Worm (Caenorhabditis elegans) whole organism, young adult: Measurements from ENCODE around the gene rbm-34.

Experiments used
- K12H6.12 ChIP-seq: fragments of 200-800 bp; sonication (Bioruptor generic); optimal IDR thresholded peaks from 2 replicates; lab custom pipeline; 2018; ENCODE audit warnings: mild to moderate bottlenecking, missing genetic modification characterization, missing compliant biosample characterization
- athp-1 ChIP-seq: sonication (generic microtip); optimal IDR thresholded peaks from 2 replicates; lab custom pipeline; 2017; ENCODE audit warnings: mild to moderate bottlenecking, missing genetic modification characterization, missing compliant biosample characterization
- attf-5 ChIP-seq: fragments of 200-800 bp; sonication (Bioruptor generic); optimal IDR thresholded peaks from 2 replicates; lab custom pipeline; 2018; ENCODE audit warnings: mild to moderate bottlenecking, missing genetic modification characterization, missing compliant biosample characterization
- cebp-1 ChIP-seq, 2 experiments: fragments of 200-800 bp in 1 of 2; sonication (Bioruptor generic) in 1 of 2; sonication (generic microtip) in 1 of 2; IDR thresholded peaks in 1 of 2; optimal IDR thresholded peaks in 1 of 2; 2 replicates each; pipeline versions ENCODE4 v1.3.6 to Lab custom; 2017 to 2022; ENCODE audit warnings: missing compliant biosample characterization in 2 of 2, missing genetic modification characterization in 2 of 2, mild to moderate bottlenecking in 1 of 2, missing genetic modification reagents in 1 of 2, moderate library complexity in 1 of 2
- hsf-1 ChIP-seq: fragments of 200-800 bp; sonication (Bioruptor generic); IDR thresholded peaks from 2 replicates; pipeline ENCODE4 v1.3.6; 2022; ENCODE audit warnings: missing genetic modification reagents, missing genetic modification characterization, missing compliant biosample characterization
- lin-35 ChIP-seq, 3 experiments: fragments of 150-350 bp in 2 of 3; sonication (generic microtip) in 1 of 3; optimal IDR thresholded peaks; 2 replicates each; lab custom pipeline; 2014 to 2018; ENCODE audit warnings: missing biosample characterization in 3 of 3, missing genetic modification characterization in 3 of 3, missing genetic modification reagents in 3 of 3
- pha-4 ChIP-seq: fragments of 150-350 bp; sonication (generic microtip); optimal IDR thresholded peaks from 2 replicates; lab custom pipeline; 2014; ENCODE audit warnings: missing biosample characterization, missing genetic modification reagents, missing genetic modification characterization
- snpc-1.3 ChIP-seq: sonication (generic microtip); optimal IDR thresholded peaks from 2 replicates; lab custom pipeline; 2017; ENCODE audit warnings: missing genetic modification characterization, mild to moderate bottlenecking, missing compliant biosample characterization, antibody characterized with exemption, moderate library complexity, missing genotype, missing genetic modification reagents; ENCODE audit not compliant: insufficient read depth
- unc-62 ChIP-seq: fragments of 150-350 bp; optimal IDR thresholded peaks from 2 replicates; lab custom pipeline; 2014; ENCODE audit warnings: missing biosample characterization, missing genetic modification reagents, missing genetic modification characterization

DNA sequence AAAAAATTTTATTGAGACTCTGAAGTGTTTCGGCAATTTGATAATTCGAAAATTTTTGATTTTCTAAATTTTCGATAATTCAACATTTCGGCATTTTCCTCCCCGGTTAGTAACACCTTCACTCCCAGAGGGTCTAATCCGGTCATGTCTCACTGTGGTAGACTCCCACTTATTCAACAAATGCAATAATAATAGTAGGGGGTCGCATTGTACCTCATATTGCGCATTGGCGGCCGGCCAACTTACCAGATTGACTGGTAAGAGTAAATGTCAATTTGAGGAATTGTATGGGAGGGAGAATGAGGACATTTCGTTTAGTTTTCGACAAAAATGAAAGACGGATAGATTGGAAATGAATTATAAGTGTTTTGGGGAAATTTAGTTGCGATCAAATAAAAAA lies 48.6 kb downstream of the rbm-34 start:
- TF ChIP-seq lin-35 (GFP tag; optimal IDR thresholded peaks at IDR 0.05; lab: Kevin White, UChicago): no peak
- TF ChIP-seq attf-5 (GFP tag; lab: Kevin White, UChicago): no peak
- no peak for TF ChIP-seq unc-62 (GFP tag; lab: Kevin White, UChicago)
- no peak for TF ChIP-seq snpc-1.3
- TF ChIP-seq cebp-1 (GFP tag; IDR thresholded peaks at IDR 0.05; lab: Robert Waterston, UW): no peak
- no peak for TF ChIP-seq cebp-1 (tag; optimal IDR thresholded peaks at IDR 0.05; lab: Kevin White, UChicago)
- no peak for TF ChIP-seq K12H6.12 (tag; lab: Kevin White, UChicago)
- no peak for TF ChIP-seq pha-4 (tag; lab: Kevin White, UChicago)
- TF ChIP-seq hsf-1 (GFP tag; lab: Robert Waterston, UW): no peak
- TF ChIP-seq athp-1 (tag; lab: Kevin White, UChicago): no peak
